Fruit fly (Drosophila melanogaster) whole organism, embryonic: Measurements from ENCODE around the gene Nup107.
A peak's percentile ranks its signal among the peaks of the same experiment; 100 is the strongest.

Experiments
- Asciz ChIP-seq: fragments of 200-800 bp; sonication (Bioruptor generic); optimal IDR thresholded peaks from 2 replicates; lab custom pipeline; 2017; ENCODE audit warnings: missing biosample characterization, mild to moderate bottlenecking, missing genetic modification characterization, missing genetic modification reagents
- Awh ChIP-seq: fragments of 200-800 bp; sonication (Bioruptor generic); IDR thresholded peaks from 2 replicates; pipeline ENCODE4, ENCODE4 v1.3.6; 2022; ENCODE audit warnings: missing biosample characterization, missing genetic modification characterization
- CG10462 ChIP-seq: fragments of 200-800 bp; sonication (Bioruptor generic); optimal IDR thresholded peaks from 2 replicates; lab custom pipeline; 2016; ENCODE audit warnings: missing biosample characterization, missing genetic modification characterization
- CG11560 ChIP-seq: fragments of 200-800 bp; sonication (Bioruptor generic); IDR thresholded peaks from 3 replicates; pipeline ENCODE4 v1.3.6; 2022; ENCODE audit warnings: missing biosample characterization, missing genetic modification characterization
- CG12219 ChIP-seq: fragments of 200-800 bp; sonication (Bioruptor generic); optimal IDR thresholded peaks from 3 replicates; lab custom pipeline; 2018; ENCODE audit warnings: missing biosample characterization, mild to moderate bottlenecking, missing genetic modification characterization
- CG12769 ChIP-seq: fragments of 200-800 bp; sonication (Bioruptor generic); optimal IDR thresholded peaks from 2 replicates; lab custom pipeline; 2019; ENCODE audit warnings: missing biosample characterization, mild to moderate bottlenecking, missing genetic modification characterization, moderate library complexity
- CG13424 ChIP-seq: fragments of 200-800 bp; sonication (Bioruptor generic); optimal IDR thresholded peaks from 2 replicates; lab custom pipeline; 2019; ENCODE audit warnings: missing biosample characterization, mild to moderate bottlenecking, missing genetic modification characterization, moderate library complexity
- CG13894 ChIP-seq: fragments of 200-800 bp; sonication (Bioruptor generic); optimal IDR thresholded peaks from 3 replicates; lab custom pipeline; 2018; ENCODE audit warnings: missing biosample characterization, mild to moderate bottlenecking, missing genetic modification characterization, moderate library complexity
- CG15514 ChIP-seq: fragments of 200-800 bp; sonication (Bioruptor generic); optimal IDR thresholded peaks from 3 replicates; lab custom pipeline; 2017; ENCODE audit warnings: missing biosample characterization, missing genetic modification characterization, mild to moderate bottlenecking, moderate library complexity, missing genetic modification reagents
- CG16779 ChIP-seq: fragments of 200-800 bp; sonication (Bioruptor generic); IDR thresholded peaks from 2 replicates; pipeline ENCODE4 v1.3.6; 2022; ENCODE audit warnings: missing biosample characterization, missing genetic modification characterization
- CG3838 ChIP-seq: fragments of 200-800 bp; sonication (Bioruptor generic); optimal IDR thresholded peaks from 3 replicates; lab custom pipeline; 2016; ENCODE audit warnings: missing biosample characterization, missing genetic modification characterization
- CG6272 ChIP-seq: fragments of 200-800 bp; sonication (Bioruptor generic); IDR thresholded peaks from 2 replicates; pipeline ENCODE4 v1.3.6; 2022; ENCODE audit warnings: missing biosample characterization, missing genetic modification characterization
- Camta ChIP-seq: fragments of 200-800 bp; sonication (Bioruptor generic); optimal IDR thresholded peaks from 2 replicates; lab custom pipeline; 2016; ENCODE audit warnings: missing biosample characterization, missing genetic modification characterization
- Gsc ChIP-seq: fragments of 200-800 bp; sonication (Bioruptor generic); IDR thresholded peaks from 2 replicates; pipeline ENCODE4 v1.3.6; 2022; ENCODE audit warnings: missing biosample characterization, missing genetic modification characterization
- NFAT ChIP-seq: fragments of 200-800 bp; sonication (Bioruptor generic); IDR thresholded peaks from 2 replicates; pipeline ENCODE4 v1.3.6; 2022; ENCODE audit warnings: missing biosample characterization, missing genetic modification characterization
- Optix ChIP-seq: fragments of 200-800 bp; sonication (Bioruptor generic); IDR thresholded peaks from 3 replicates; pipeline ENCODE4 v1.3.6; 2022; ENCODE audit warnings: missing biosample characterization, missing genetic modification characterization
- Pdp1 ChIP-seq, 2 experiments: fragments of 200-800 bp; sonication (Bioruptor generic); optimal IDR thresholded peaks; 3 replicates each; lab custom pipeline; 2016; ENCODE audit warnings: missing biosample characterization in 2 of 2, missing genetic modification characterization in 2 of 2, mild to moderate bottlenecking in 1 of 2, moderate library complexity in 1 of 2
- Sry-β ChIP-seq: fragments of 200-800 bp; sonication (Bioruptor generic); optimal IDR thresholded peaks from 2 replicates; lab custom pipeline; 2018; ENCODE audit warnings: missing biosample characterization, mild to moderate bottlenecking, missing genetic modification characterization, moderate library complexity
- abd-A ChIP-seq: fragments of 200-800 bp; sonication (Bioruptor generic); optimal IDR thresholded peaks from 3 replicates; lab custom pipeline; 2019; ENCODE audit warnings: missing biosample characterization, mild to moderate bottlenecking, missing genetic modification characterization, moderate library complexity
- bbx ChIP-seq: fragments of 200-800 bp; sonication (Bioruptor generic); IDR thresholded peaks from 2 replicates; pipeline ENCODE4 v1.3.6; 2022; ENCODE audit warnings: missing biosample characterization, missing genetic modification characterization; ENCODE audit not compliant: partially characterized antibody
- bigmax ChIP-seq: fragments of 200-800 bp; sonication (Bioruptor generic); optimal IDR thresholded peaks from 2 replicates; lab custom pipeline; 2018; ENCODE audit warnings: missing biosample characterization, mild to moderate bottlenecking, missing genetic modification characterization
- cad ChIP-seq: fragments of >200 bp; optimal IDR thresholded peaks from 2 replicates; lab custom pipeline; 2017; ENCODE audit warnings: missing biosample characterization, missing genetic modification characterization
- cas ChIP-seq: fragments of 200-800 bp; sonication (Bioruptor generic); IDR thresholded peaks from 2 replicates; pipeline ENCODE4 v1.3.6; 2022; ENCODE audit warnings: missing biosample characterization, missing genetic modification characterization
- caup ChIP-seq: fragments of 200-800 bp; sonication (Bioruptor generic); optimal IDR thresholded peaks from 3 replicates; lab custom pipeline; 2017; ENCODE audit warnings: missing biosample characterization, mild to moderate bottlenecking, missing genetic modification characterization, moderate library complexity; ENCODE audit not compliant: severe bottlenecking
- crol ChIP-seq: fragments of 200-800 bp; sonication (Bioruptor generic); IDR thresholded peaks from 2 replicates; pipeline ENCODE4 v1.3.6; 2022; ENCODE audit warnings: missing biosample characterization, missing genetic modification characterization
- kni ChIP-seq: fragments of 200-800 bp; sonication (Bioruptor generic); optimal IDR thresholded peaks from 3 replicates; lab custom pipeline; 2017; ENCODE audit warnings: mild to moderate bottlenecking, missing biosample characterization, missing genetic modification reagents, missing genetic modification characterization
- lilli ChIP-seq: fragments of 200-800 bp; sonication (Bioruptor generic); optimal IDR thresholded peaks from 3 replicates; lab custom pipeline; 2016; ENCODE audit warnings: missing biosample characterization, missing genetic modification characterization
- p53 ChIP-seq: fragments of 200-800 bp; sonication (Bioruptor generic); optimal IDR thresholded peaks from 2 replicates; lab custom pipeline; 2016; ENCODE audit warnings: missing biosample characterization, missing genetic modification characterization
- prd ChIP-seq, 3 experiments: fragments of >200 bp in 2 of 3; fragments of 200-800 bp in 1 of 3; sonication (Bioruptor generic) in 1 of 3; optimal IDR thresholded peaks in 2 of 3; IDR thresholded peaks in 1 of 3; 2 replicates in 2 of 3; 3 replicates in 1 of 3; pipeline versions ENCODE4 v1.3.6 to Lab custom; 2017 to 2022; ENCODE audit warnings: missing biosample characterization in 1 of 3, missing genetic modification characterization in 1 of 3
- pros ChIP-seq: fragments of 200-800 bp; sonication (Bioruptor generic); optimal IDR thresholded peaks from 3 replicates; lab custom pipeline; 2019; ENCODE audit warnings: missing biosample characterization, mild to moderate bottlenecking, missing genetic modification characterization, moderate library complexity
- row ChIP-seq: fragments of 200-800 bp; sonication (Bioruptor generic); IDR thresholded peaks from 3 replicates; pipeline ENCODE4 v1.3.6; 2022; ENCODE audit warnings: missing biosample characterization, missing genetic modification characterization
- sim ChIP-seq: fragments of 200-800 bp; sonication (Bioruptor generic); IDR thresholded peaks from 2 replicates; pipeline ENCODE4 v1.3.6; 2022; ENCODE audit warnings: missing biosample characterization, missing genetic modification characterization
- sob ChIP-seq: fragments of 200-800 bp; sonication (Bioruptor generic); IDR thresholded peaks from 2 replicates; pipeline ENCODE4 v1.3.6; 2022; ENCODE audit warnings: missing biosample characterization, missing genetic modification characterization
- stwl ChIP-seq: fragments of 200-800 bp; sonication (Bioruptor generic); optimal IDR thresholded peaks from 3 replicates; lab custom pipeline; 2018; ENCODE audit warnings: missing biosample characterization, mild to moderate bottlenecking, missing genetic modification characterization, moderate library complexity
- vvl ChIP-seq: fragments of 200-800 bp; sonication (Bioruptor generic); IDR thresholded peaks from 2 replicates; pipeline ENCODE4 v1.3.6; 2022; ENCODE audit warnings: missing biosample characterization, missing genetic modification characterization
- zfh1 ChIP-seq: fragments of 200-800 bp; sonication (Bioruptor generic); IDR thresholded peaks from 3 replicates; pipeline ENCODE4 v1.3.6; 2022; ENCODE audit warnings: missing biosample characterization, missing genetic modification characterization
- zfh2 ChIP-seq: fragments of 200-800 bp; sonication (Bioruptor generic); optimal IDR thresholded peaks from 2 replicates; lab custom pipeline; 2016; ENCODE audit warnings: missing biosample characterization, missing genetic modification characterization

Nup107 gene

dm6 chr2L:10688764-10689163, 47.1 kb downstream of the Nup107 start (continued):
- no peak for TF ChIP-seq CG13424 (tag; lab: Kevin White, UChicago)
- no peak for TF ChIP-seq prd (optimal IDR thresholded peaks at IDR 0.05; lab: Kevin White, UChicago)
- TF ChIP-seq prd (GFP tag; IDR thresholded peaks at IDR 0.05; lab: Robert Waterston, UW): 0 out of 3 replicates have a peak, but pooled peaks have one; percentile 5
- no peak for TF ChIP-seq sim (GFP tag; lab: Robert Waterston, UW)
- no peak for TF ChIP-seq Asciz (GFP tag; lab: Kevin White, UChicago)
- 0 out of 2 replicates have a peak, but pooled peaks have one; percentile 27 for TF ChIP-seq cas
- TF ChIP-seq crol (GFP tag; lab: Robert Waterston, UW): no peak
- TF ChIP-seq NFAT: 0 out of 2 replicates have a peak, but pooled peaks have one; percentile 16
- TF ChIP-seq caup (GFP tag; lab: Kevin White, UChicago): no peak

DNA sequence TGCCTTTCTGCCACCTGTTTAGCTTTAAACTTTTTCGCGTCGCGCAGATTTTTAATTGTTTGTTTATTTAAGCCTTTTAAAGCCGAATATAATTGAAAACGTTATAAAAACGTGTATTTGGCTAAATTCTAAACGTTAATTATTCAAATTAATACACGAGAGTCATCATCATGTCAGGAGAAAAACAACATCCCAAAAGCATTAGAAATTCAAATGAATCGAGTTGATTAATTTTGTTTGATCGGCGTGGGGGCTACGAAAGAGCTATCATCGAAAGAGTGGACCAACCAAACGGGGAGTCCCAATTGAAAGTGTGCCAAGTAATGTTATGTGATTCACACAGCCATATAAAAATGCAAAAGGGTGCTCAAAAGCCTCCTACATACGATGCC, 48.1 kb downstream of the Nup107 start:
- TF ChIP-seq CG12219 (GFP tag; lab: Kevin White, UChicago): no peak
- no peak for TF ChIP-seq zfh2 (GFP tag; lab: Kevin White, UChicago)
- peak; percentile 56 for TF ChIP-seq abd-A (tag; lab: Kevin White, UChicago)
- no peak for TF ChIP-seq Optix (GFP tag; lab: Robert Waterston, UW)
- peak; percentile 61; the same call in 1 of the 2 replicates for TF ChIP-seq vvl

dm6 chr2L:10687009-10687793, 48.7 kb downstream of the Nup107 start, which contains the start of gene CG7296:
CG7296 (minus strand) TSS chr2L:10687066.
- TF ChIP-seq bigmax: no peak
- no peak for TF ChIP-seq CG11560
- TF ChIP-seq Gsc (GFP tag; lab: Robert Waterston, UW): no peak
- TF ChIP-seq Sry-β (GFP tag; lab: Kevin White, UChicago): peak; percentile 43
- no peak for TF ChIP-seq Camta (GFP tag; lab: Kevin White, UChicago)
- TF ChIP-seq Awh (GFP tag; lab: Robert Waterston, UW): peak; percentile 90
- peak; percentile 72 for TF ChIP-seq CG13894 (tag; lab: Kevin White, UChicago)
- TF ChIP-seq stwl (tag; lab: Kevin White, UChicago): no peak
- no peak for TF ChIP-seq lilli
- no peak for TF ChIP-seq Pdp1 (GFP tag; optimal IDR thresholded peaks at IDR 0.05; lab: Kevin White, UChicago)
- TF ChIP-seq CG10462 (GFP tag; lab: Kevin White, UChicago): no peak
- no peak for TF ChIP-seq CG16779 (GFP tag; lab: Robert Waterston, UW)
- TF ChIP-seq row (GFP tag; lab: Robert Waterston, UW): 0 out of 3 replicates have a peak, but pooled peaks have one; percentile 19
- TF ChIP-seq p53 (GFP tag; lab: Kevin White, UChicago): no peak
- peak; percentile 33 for TF ChIP-seq kni (GFP tag; lab: Kevin White, UChicago)
- TF ChIP-seq CG12769 (tag; lab: Kevin White, UChicago): peak; percentile 71
- no peak for TF ChIP-seq bbx (GFP tag; lab: Robert Waterston, UW)
- TF ChIP-seq pros (GFP tag; lab: Kevin White, UChicago): no peak
- TF ChIP-seq CG6272 (GFP tag; lab: Robert Waterston, UW): no peak
- TF ChIP-seq CG3838 (GFP tag; lab: Kevin White, UChicago): no peak
- no peak for TF ChIP-seq cad (GFP tag; lab: Kevin White, UChicago)
- 0 out of 3 replicates have a peak, but pooled peaks have one; percentile 2 for TF ChIP-seq zfh1
- TF ChIP-seq vvl: peak; percentile 21; the same call in 1 of the 2 replicates
- peak; percentile 71 for TF ChIP-seq abd-A (tag; lab: Kevin White, UChicago)
- TF ChIP-seq CG15514 (GFP tag; lab: Kevin White, UChicago): peak; percentile 95
- no peak for TF ChIP-seq sob
